Worm (Caenorhabditis elegans) whole organism, late embryonic: ENCODE results near the gene H38K22.6.

Experiments
- fkh-10 ChIP-seq: fragments of 150-350 bp; optimal IDR thresholded peaks from 2 replicates; lab custom pipeline; 2014; ENCODE audit warnings: missing biosample characterization, missing genetic modification reagents, missing genetic modification characterization
- hlh-30 ChIP-seq: sonication (generic microtip); optimal IDR thresholded peaks from 2 replicates; lab custom pipeline; 2017; ENCODE audit warnings: antibody characterized with exemption, missing genetic modification characterization, missing compliant biosample characterization; ENCODE audit not compliant: insufficient read depth
- pqm-1 ChIP-seq: sonication (generic microtip); optimal IDR thresholded peaks from 2 replicates; lab custom pipeline; 2016; ENCODE audit warnings: missing genetic modification characterization, missing compliant biosample characterization

- TF ChIP-seq fkh-10: no peak
- TF ChIP-seq pqm-1 (tag; lab: Kevin White, UChicago): peak; percentile 74
- peak; percentile 99 for TF ChIP-seq hlh-30 (tag; lab: Kevin White, UChicago)
These were observed 38.1 kb upstream of the H38K22.6 start for ce11 chrIII:4281955-4282618.
